Worm (Caenorhabditis elegans) whole organism, L3 larva: ENCODE data around the gene T01B6.1.
A peak's percentile ranks its signal among the peaks of the same experiment; 100 is the strongest.

Source experiments
- R02D3.7 ChIP-seq: fragments of 150-350 bp; optimal IDR thresholded peaks from 2 replicates; lab custom pipeline; 2014; ENCODE audit warnings: missing biosample characterization, missing genetic modification characterization
- ZK546.5 ChIP-seq: sonication (generic microtip); optimal IDR thresholded peaks from 2 replicates; lab custom pipeline; 2017; ENCODE audit warnings: missing biosample characterization, missing genetic modification characterization
- ama-1 ChIP-seq: fragments of 150-350 bp; optimal IDR thresholded peaks from 2 replicates; lab custom pipeline; 2018
- ceh-16 ChIP-seq: sonication (generic microtip); optimal IDR thresholded peaks from 2 replicates; lab custom pipeline; 2017; ENCODE audit warnings: missing biosample characterization, missing genetic modification characterization
- ceh-28 ChIP-seq: fragments of 150-350 bp; optimal IDR thresholded peaks from 2 replicates; lab custom pipeline; 2014; ENCODE audit warnings: missing biosample characterization, missing genetic modification reagents, missing genetic modification characterization
- ceh-9 ChIP-seq: sonication (generic microtip); optimal IDR thresholded peaks from 2 replicates; lab custom pipeline; 2018; ENCODE audit warnings: missing biosample characterization, missing genetic modification characterization
- daf-12 ChIP-seq: fragments of 150-350 bp; optimal IDR thresholded peaks from 2 replicates; lab custom pipeline; 2014; ENCODE audit warnings: missing biosample characterization, missing genetic modification reagents, missing genetic modification characterization
- egl-27 ChIP-seq: sonication (generic microtip); optimal IDR thresholded peaks from 4 replicates; lab custom pipeline; 2017; ENCODE audit warnings: missing biosample characterization, missing genetic modification reagents, missing genetic modification characterization
- egl-5 ChIP-seq: fragments of 150-350 bp; optimal IDR thresholded peaks from 2 replicates; lab custom pipeline; 2017; ENCODE audit warnings: missing biosample characterization, missing genetic modification reagents, missing genetic modification characterization, inconsistent platforms
- elt-1 ChIP-seq: fragments of 150-350 bp; optimal IDR thresholded peaks from 2 replicates; lab custom pipeline; 2014; ENCODE audit warnings: missing biosample characterization, missing genetic modification characterization
- elt-2 ChIP-seq: sonication (generic microtip); optimal IDR thresholded peaks from 2 replicates; lab custom pipeline; 2016; ENCODE audit warnings: missing genetic modification reagents, mild to moderate bottlenecking, missing genetic modification characterization, missing compliant biosample characterization
- elt-3 ChIP-seq, 3 experiments: fragments of 150-350 bp in 1 of 3; sonication (generic microtip) in 2 of 3; optimal IDR thresholded peaks; 2 replicates in 2 of 3; 4 replicates in 1 of 3; lab custom pipeline; 2014 to 2017; ENCODE audit warnings: missing biosample characterization in 3 of 3, missing genetic modification characterization in 3 of 3
- eor-1 ChIP-seq, 2 experiments: fragments of 150-350 bp; optimal IDR thresholded peaks; 2 replicates each; lab custom pipeline; 2014 to 2018; ENCODE audit warnings: missing biosample characterization in 2 of 2, missing genetic modification characterization in 2 of 2
- fos-1 ChIP-seq: fragments of 150-350 bp; optimal IDR thresholded peaks from 2 replicates; lab custom pipeline; 2014; ENCODE audit warnings: missing biosample characterization, missing genetic modification characterization
- hmg-11 ChIP-seq: sonication (generic microtip); optimal IDR thresholded peaks from 2 replicates; lab custom pipeline; 2016; ENCODE audit warnings: missing genetic modification characterization, missing compliant biosample characterization
- jun-1 ChIP-seq: fragments of 150-350 bp; optimal IDR thresholded peaks from 2 replicates; lab custom pipeline; 2014; ENCODE audit warnings: missing biosample characterization, missing genetic modification reagents, missing genetic modification characterization
- lin-15B ChIP-seq: fragments of 150-350 bp; optimal IDR thresholded peaks from 2 replicates; lab custom pipeline; 2014; ENCODE audit warnings: missing biosample characterization, missing genetic modification characterization
- lin-39 ChIP-seq: fragments of 150-350 bp; optimal IDR thresholded peaks from 2 replicates; lab custom pipeline; 2018; ENCODE audit warnings: missing biosample characterization, missing genetic modification reagents, missing genetic modification characterization
- lsy-12 ChIP-seq: sonication (generic microtip); optimal IDR thresholded peaks from 2 replicates; lab custom pipeline; 2016; ENCODE audit warnings: mild to moderate bottlenecking, missing genetic modification characterization, missing compliant biosample characterization
- nfya-1 ChIP-seq: sonication (generic microtip); optimal IDR thresholded peaks from 2 replicates; lab custom pipeline; 2017; ENCODE audit warnings: missing genetic modification characterization, mild to moderate bottlenecking, missing compliant biosample characterization, antibody characterized with exemption, moderate library complexity; ENCODE audit not compliant: insufficient read depth
- nhr-11 ChIP-seq: fragments of 150-350 bp; optimal IDR thresholded peaks from 2 replicates; lab custom pipeline; 2014; ENCODE audit warnings: missing biosample characterization, missing genetic modification characterization
- nhr-23 ChIP-seq: fragments of 150-350 bp; optimal IDR thresholded peaks from 2 replicates; lab custom pipeline; 2014; ENCODE audit warnings: missing biosample characterization, missing genetic modification reagents, missing genetic modification characterization
- nhr-237 ChIP-seq: fragments of 150-350 bp; optimal IDR thresholded peaks from 2 replicates; lab custom pipeline; 2014; ENCODE audit warnings: missing biosample characterization, missing genetic modification characterization
- nhr-25 ChIP-seq: sonication (generic microtip); optimal IDR thresholded peaks from 2 replicates; lab custom pipeline; 2017; ENCODE audit warnings: missing biosample characterization, missing genetic modification characterization
- nhr-43 ChIP-seq: sonication (generic microtip); optimal IDR thresholded peaks from 2 replicates; lab custom pipeline; 2016; ENCODE audit warnings: mild to moderate bottlenecking, missing genetic modification characterization, missing compliant biosample characterization; ENCODE audit not compliant: poor library complexity, severe bottlenecking
- nhr-77 ChIP-seq: fragments of 150-350 bp; optimal IDR thresholded peaks from 2 replicates; lab custom pipeline; 2014; ENCODE audit warnings: missing biosample characterization, missing genetic modification characterization
- pqm-1 ChIP-seq: fragments of 150-350 bp; optimal IDR thresholded peaks from 2 replicates; lab custom pipeline; 2017; ENCODE audit warnings: missing biosample characterization, missing genetic modification characterization, inconsistent platforms
- sea-2 ChIP-seq: fragments of 150-350 bp; sonication (generic microtip); optimal IDR thresholded peaks from 4 replicates; lab custom pipeline; 2014; ENCODE audit warnings: missing biosample characterization, missing genetic modification reagents, missing genetic modification characterization
- skn-1 ChIP-seq: fragments of 150-350 bp; optimal IDR thresholded peaks from 2 replicates; lab custom pipeline; 2014; ENCODE audit warnings: missing biosample characterization, missing genetic modification characterization
- snpc-4 ChIP-seq: fragments of 150-350 bp; optimal IDR thresholded peaks from 2 replicates; lab custom pipeline; 2014; ENCODE audit warnings: missing biosample characterization, missing genetic modification characterization
- unc-39 ChIP-seq: sonication (generic microtip); optimal IDR thresholded peaks from 4 replicates; lab custom pipeline; 2017; ENCODE audit warnings: missing biosample characterization, missing genetic modification characterization
- unc-62 ChIP-seq: fragments of 150-350 bp; sonication (generic microtip); optimal IDR thresholded peaks from 4 replicates; lab custom pipeline; 2014; ENCODE audit warnings: missing biosample characterization, missing genetic modification reagents, missing genetic modification characterization
- zag-1 ChIP-seq: fragments of 150-350 bp; optimal IDR thresholded peaks from 2 replicates; lab custom pipeline; 2014; ENCODE audit warnings: missing biosample characterization, missing genetic modification characterization
- ztf-11 ChIP-seq: fragments of 150-350 bp; optimal IDR thresholded peaks from 2 replicates; lab custom pipeline; 2014; ENCODE audit warnings: missing biosample characterization, missing genetic modification characterization
- ztf-4 ChIP-seq: fragments of 150-350 bp; optimal IDR thresholded peaks from 2 replicates; lab custom pipeline; 2014; ENCODE audit warnings: missing biosample characterization, missing genetic modification characterization

The T01B6.1 gene

ce11 chrX:2380818-2381217, 45.3 kb downstream of the T01B6.1 start:
- no peak for TF ChIP-seq nhr-43 (tag; lab: Kevin White, UChicago)
- no peak for TF ChIP-seq lin-39 (tag; lab: Kevin White, UChicago)
- no peak for TF ChIP-seq egl-5 (tag; lab: Kevin White, UChicago)

- TF ChIP-seq pqm-1 (no peak), eor-1 (tag; optimal IDR thresholded peaks at IDR 0.05; lab: Kevin White, UChicago) (no peak), egl-27 (tag; lab: Kevin White, UChicago) (no peak), elt-3 (tag; optimal IDR thresholded peaks at IDR 0.05; lab: Kevin White, UChicago) (no peak)
- TF ChIP-seq, all 47 proteins: peak for 0
Measured at ce11 chrX:2381282-2381681, 45.8 kb downstream of the T01B6.1 start, which contains the start of gene F47G3.4. TSS of gene F47G3.4 (plus strand) at chrX:2381582.

ce11 chrX:2382227-2382626, 46.7 kb downstream of the T01B6.1 start:
- TF ChIP-seq elt-2 (tag; lab: Kevin White, UChicago) (peak; percentile 38), nhr-237 (tag; lab: Kevin White, UChicago) (no peak), hmg-11 (peak; percentile 44), nhr-43 (tag; lab: Kevin White, UChicago) (peak; percentile 11), daf-12 (tag; lab: Kevin White, UChicago) (no peak), nfya-1 (peak; percentile 50), elt-3 (tag; optimal IDR thresholded peaks at IDR 0.05; lab: Kevin White, UChicago) (no peak), unc-62 (GFP tag; lab: Kevin White, UChicago) (no peak), nhr-77 (tag; lab: Kevin White, UChicago) (no peak), nhr-23 (tag; lab: Kevin White, UChicago) (peak; percentile 81), nhr-25 (tag; lab: Kevin White, UChicago) (peak; percentile 24), lin-15B (tag; lab: Kevin White, UChicago) (peak; percentile 17), skn-1 (tag; lab: Kevin White, UChicago) (peak; percentile 19), snpc-4 (tag; lab: Kevin White, UChicago) (peak; percentile 51), fos-1 (no peak), egl-5 (tag; lab: Kevin White, UChicago) (peak; percentile 16), nhr-11 (tag; lab: Kevin White, UChicago) (no peak), ceh-9 (tag; lab: Kevin White, UChicago) (no peak), lsy-12 (tag; lab: Kevin White, UChicago) (no peak), ama-1 (lab: Kevin White, UChicago) (peak; percentile 12), lin-39 (tag; lab: Kevin White, UChicago) (peak; percentile 38), jun-1 (tag; lab: Kevin White, UChicago) (peak; percentile 6), unc-39 (tag; lab: Kevin White, UChicago) (no peak), sea-2 (GFP tag; lab: Kevin White, UChicago) (no peak), ceh-28 (peak; percentile 21)

ce11 chrX:2385453-2385852, 50.0 kb downstream of the T01B6.1 start, which contains the start of gene F47G3.1:
TSS of gene F47G3.1 (plus strand) at chrX:2385753.
- TF ChIP-seq zag-1 (tag; lab: Kevin White, UChicago) (no peak), snpc-4 (tag; lab: Kevin White, UChicago) (no peak), R02D3.7 (tag; lab: Kevin White, UChicago) (no peak), lin-39 (tag; lab: Kevin White, UChicago) (no peak), ztf-4 (tag; lab: Kevin White, UChicago) (no peak), ceh-16 (tag; lab: Kevin White, UChicago) (no peak), ZK546.5 (tag; lab: Kevin White, UChicago) (no peak), nfya-1 (no peak), daf-12 (tag; lab: Kevin White, UChicago) (no peak), eor-1 (tag; optimal IDR thresholded peaks at IDR 0.05; lab: Kevin White, UChicago) (no peak), nhr-43 (tag; lab: Kevin White, UChicago) (no peak), elt-1 (tag; lab: Kevin White, UChicago) (no peak), nhr-77 (tag; lab: Kevin White, UChicago) (no peak), elt-2 (tag; lab: Kevin White, UChicago) (no peak), egl-27 (tag; lab: Kevin White, UChicago) (no peak), ceh-28 (no peak), ztf-11 (no peak)
- TF ChIP-seq, all 47 proteins: peak for 0
